Worm (Caenorhabditis elegans) whole organism, mixed stage, embryonic: ENCODE data around the gene ZK1098.6.

Source experiments
- blmp-1 ChIP-seq: fragments of 150-350 bp; optimal IDR thresholded peaks from 2 replicates; lab custom pipeline; 2014; ENCODE audit warnings: missing biosample characterization, missing genetic modification characterization
- elt-3 ChIP-seq: fragments of 150-350 bp; optimal IDR thresholded peaks from 2 replicates; lab custom pipeline; 2014; ENCODE audit warnings: missing biosample characterization, missing genetic modification characterization
- nhr-12 ChIP-seq: fragments of 150-350 bp; optimal IDR thresholded peaks from 2 replicates; lab custom pipeline; 2014; ENCODE audit warnings: missing biosample characterization, missing genetic modification characterization
- nhr-28 ChIP-seq: fragments of 150-350 bp; optimal IDR thresholded peaks from 2 replicates; lab custom pipeline; 2014; ENCODE audit warnings: missing biosample characterization, missing genetic modification characterization
- unc-39 ChIP-seq: fragments of 150-350 bp; optimal IDR thresholded peaks from 2 replicates; lab custom pipeline; 2014; ENCODE audit warnings: missing biosample characterization, missing genetic modification characterization

DNA sequence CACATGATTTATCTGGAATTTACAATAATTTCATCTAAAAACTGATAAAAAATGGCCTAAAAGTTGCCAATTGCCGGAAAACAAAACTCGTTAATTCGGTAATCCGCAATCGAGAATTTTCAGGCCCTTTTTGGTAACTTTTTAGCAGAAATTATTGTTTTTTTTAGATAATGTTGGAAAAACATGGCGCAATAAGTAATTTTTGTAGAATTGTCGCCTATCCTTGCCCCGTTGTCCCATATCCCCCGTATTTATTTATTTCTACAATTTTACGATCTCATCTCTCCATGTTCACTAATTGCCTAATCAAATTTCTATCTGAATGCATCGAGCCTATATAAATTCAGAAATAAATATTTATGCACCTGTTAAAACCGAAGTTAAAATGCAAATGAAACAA is 13.9 kb upstream of the ZK1098.6 start:
- TF ChIP-seq nhr-12 (no peak), elt-3 (tag; lab: Kevin White, UChicago) (no peak), blmp-1 (no peak), nhr-28 (no peak), unc-39 (tag; lab: Kevin White, UChicago) (no peak)
